Worm (Caenorhabditis elegans): ENCODE results near the gene F42A10.7.

ce11 chrIII:6145896-6146295, 32.6 kb downstream of the F42A10.7 start, which contains the start of gene Y42G9A.3:
- TF ChIP-seq bed-1 (GFP tag; IDR thresholded peaks at IDR 0.05) (no peak), let-526 (GFP tag; IDR thresholded peaks at IDR 0.05) (no peak), ztf-6 (GFP tag; IDR thresholded peaks at IDR 0.05) (no peak), lsl-1 (GFP tag; optimal IDR thresholded peaks at IDR 0.05) (no peak), unc-130 (GFP tag; optimal IDR thresholded peaks at IDR 0.05) (no peak), ceh-79 (tag; optimal IDR thresholded peaks at IDR 0.05) (no peak), rcor-1 (GFP tag; IDR thresholded peaks at IDR 0.05) (no peak), madf-10 (tag; optimal IDR thresholded peaks at IDR 0.05) (no peak), fkh-3 (tag; optimal IDR thresholded peaks at IDR 0.05) (no peak), snpc-4 (GFP tag; optimal IDR thresholded peaks at IDR 0.05) (no peak), snpc-4 (tag; optimal IDR thresholded peaks at IDR 0.05) (no peak)

All from whole organism, young adult.